Worm (Caenorhabditis elegans) whole organism, L3 larva: ENCODE results near the gene dex-1.

Experiments
- ama-1 ChIP-seq: fragments of 150-350 bp; optimal IDR thresholded peaks from 2 replicates; lab custom pipeline; 2018
- ceh-16 ChIP-seq: sonication (generic microtip); optimal IDR thresholded peaks from 2 replicates; lab custom pipeline; 2017; ENCODE audit warnings: missing biosample characterization, missing genetic modification characterization
- ceh-28 ChIP-seq: fragments of 150-350 bp; optimal IDR thresholded peaks from 2 replicates; lab custom pipeline; 2014; ENCODE audit warnings: missing biosample characterization, missing genetic modification reagents, missing genetic modification characterization
- ceh-82 ChIP-seq: fragments of 150-350 bp; optimal IDR thresholded peaks from 2 replicates; lab custom pipeline; 2014; ENCODE audit warnings: missing biosample characterization, missing genetic modification characterization
- daf-12 ChIP-seq: fragments of 150-350 bp; optimal IDR thresholded peaks from 2 replicates; lab custom pipeline; 2014; ENCODE audit warnings: missing biosample characterization, missing genetic modification reagents, missing genetic modification characterization
- elt-1 ChIP-seq: fragments of 150-350 bp; optimal IDR thresholded peaks from 2 replicates; lab custom pipeline; 2014; ENCODE audit warnings: missing biosample characterization, missing genetic modification characterization
- elt-2 ChIP-seq: sonication (generic microtip); optimal IDR thresholded peaks from 2 replicates; lab custom pipeline; 2016; ENCODE audit warnings: missing genetic modification reagents, mild to moderate bottlenecking, missing genetic modification characterization, missing compliant biosample characterization
- elt-3 ChIP-seq, 3 experiments: fragments of 150-350 bp in 1 of 3; sonication (generic microtip) in 2 of 3; optimal IDR thresholded peaks; 2 replicates in 2 of 3; 4 replicates in 1 of 3; lab custom pipeline; 2014 to 2017; ENCODE audit warnings: missing biosample characterization in 3 of 3, missing genetic modification characterization in 3 of 3
- fkh-2 ChIP-seq: fragments of 150-350 bp; optimal IDR thresholded peaks from 2 replicates; lab custom pipeline; 2014; ENCODE audit warnings: missing biosample characterization, missing genetic modification reagents, missing genetic modification characterization
- jun-1 ChIP-seq: fragments of 150-350 bp; optimal IDR thresholded peaks from 2 replicates; lab custom pipeline; 2014; ENCODE audit warnings: missing biosample characterization, missing genetic modification reagents, missing genetic modification characterization
- lin-15B ChIP-seq: fragments of 150-350 bp; optimal IDR thresholded peaks from 2 replicates; lab custom pipeline; 2014; ENCODE audit warnings: missing biosample characterization, missing genetic modification characterization
- lin-39 ChIP-seq: fragments of 150-350 bp; optimal IDR thresholded peaks from 2 replicates; lab custom pipeline; 2018; ENCODE audit warnings: missing biosample characterization, missing genetic modification reagents, missing genetic modification characterization
- lsy-12 ChIP-seq: sonication (generic microtip); optimal IDR thresholded peaks from 2 replicates; lab custom pipeline; 2016; ENCODE audit warnings: mild to moderate bottlenecking, missing genetic modification characterization, missing compliant biosample characterization
- mdl-1 ChIP-seq: fragments of 150-350 bp; optimal IDR thresholded peaks from 2 replicates; lab custom pipeline; 2014; ENCODE audit warnings: missing biosample characterization, missing genetic modification characterization
- mml-1 ChIP-seq: fragments of 150-350 bp; sonication (generic microtip); optimal IDR thresholded peaks from 3 replicates; lab custom pipeline; 2014; ENCODE audit warnings: missing biosample characterization, missing genetic modification characterization
- nfya-1 ChIP-seq: sonication (generic microtip); optimal IDR thresholded peaks from 2 replicates; lab custom pipeline; 2017; ENCODE audit warnings: missing genetic modification characterization, mild to moderate bottlenecking, missing compliant biosample characterization, antibody characterized with exemption, moderate library complexity; ENCODE audit not compliant: insufficient read depth
- nhr-23 ChIP-seq: fragments of 150-350 bp; optimal IDR thresholded peaks from 2 replicates; lab custom pipeline; 2014; ENCODE audit warnings: missing biosample characterization, missing genetic modification reagents, missing genetic modification characterization
- nhr-25 ChIP-seq: sonication (generic microtip); optimal IDR thresholded peaks from 2 replicates; lab custom pipeline; 2017; ENCODE audit warnings: missing biosample characterization, missing genetic modification characterization
- nhr-43 ChIP-seq: sonication (generic microtip); optimal IDR thresholded peaks from 2 replicates; lab custom pipeline; 2016; ENCODE audit warnings: mild to moderate bottlenecking, missing genetic modification characterization, missing compliant biosample characterization; ENCODE audit not compliant: poor library complexity, severe bottlenecking
- nhr-67 ChIP-seq: fragments of 150-350 bp; optimal IDR thresholded peaks from 2 replicates; lab custom pipeline; 2014; ENCODE audit warnings: missing biosample characterization, missing genetic modification characterization
- nhr-76 ChIP-seq: fragments of 150-350 bp; sonication (generic microtip); optimal IDR thresholded peaks from 5 replicates; lab custom pipeline; 2014; ENCODE audit warnings: missing biosample characterization, missing genetic modification characterization
- nhr-77 ChIP-seq: fragments of 150-350 bp; optimal IDR thresholded peaks from 2 replicates; lab custom pipeline; 2014; ENCODE audit warnings: missing biosample characterization, missing genetic modification characterization
- pqm-1 ChIP-seq: fragments of 150-350 bp; optimal IDR thresholded peaks from 2 replicates; lab custom pipeline; 2017; ENCODE audit warnings: missing biosample characterization, missing genetic modification characterization, inconsistent platforms
- sea-2 ChIP-seq: fragments of 150-350 bp; sonication (generic microtip); optimal IDR thresholded peaks from 4 replicates; lab custom pipeline; 2014; ENCODE audit warnings: missing biosample characterization, missing genetic modification reagents, missing genetic modification characterization
- tbx-2 ChIP-seq: sonication (generic microtip); optimal IDR thresholded peaks from 2 replicates; lab custom pipeline; 2016; ENCODE audit warnings: mild to moderate bottlenecking, missing genetic modification characterization, missing compliant biosample characterization
- unc-39 ChIP-seq: sonication (generic microtip); optimal IDR thresholded peaks from 4 replicates; lab custom pipeline; 2017; ENCODE audit warnings: missing biosample characterization, missing genetic modification characterization
- ztf-11 ChIP-seq: fragments of 150-350 bp; optimal IDR thresholded peaks from 2 replicates; lab custom pipeline; 2014; ENCODE audit warnings: missing biosample characterization, missing genetic modification characterization

dex-1 gene

DNA sequence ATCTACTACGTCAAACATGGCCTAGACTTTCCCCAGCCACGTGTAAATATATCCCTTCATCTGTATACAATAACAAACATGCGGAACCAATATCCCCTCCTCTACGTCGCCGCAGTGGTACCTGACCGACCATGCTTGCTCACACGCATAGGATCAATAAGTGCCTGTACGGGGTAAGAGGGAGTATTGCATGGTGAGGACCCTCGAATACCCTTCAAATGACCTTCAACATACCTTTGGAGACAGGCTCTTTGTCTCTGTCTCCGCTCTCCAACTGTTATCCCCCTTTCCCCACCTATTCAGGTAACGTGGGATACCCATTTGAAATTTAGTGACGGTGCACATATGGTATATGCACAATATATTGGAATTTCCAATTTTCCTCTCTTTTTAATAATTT, at the start of gene dex-1:
TSS of gene dex-1 (plus strand) at position 132 of the 400 bp plus-strand sequence.
- TF ChIP-seq nhr-67 (tag; lab: Kevin White, UChicago): no peak
- TF ChIP-seq daf-12 (tag; lab: Kevin White, UChicago): no peak
- no peak for TF ChIP-seq nhr-43 (tag; lab: Kevin White, UChicago)
- no peak for TF ChIP-seq elt-3 (tag; optimal IDR thresholded peaks at IDR 0.05; lab: Kevin White, UChicago)
- TF ChIP-seq ceh-82 (tag; lab: Kevin White, UChicago): no peak
- no peak for TF ChIP-seq lsy-12 (tag; lab: Kevin White, UChicago)
- TF ChIP-seq jun-1 (tag; lab: Kevin White, UChicago): no peak
- no peak for TF ChIP-seq mdl-1 (tag; lab: Kevin White, UChicago)
- no peak for TF ChIP-seq pqm-1 (tag; lab: Kevin White, UChicago)
- no peak for TF ChIP-seq nhr-77 (tag; lab: Kevin White, UChicago)
- no peak for TF ChIP-seq nhr-25 (tag; lab: Kevin White, UChicago)
- TF ChIP-seq lin-15B: no peak
- TF ChIP-seq lin-39 (tag; lab: Kevin White, UChicago): no peak

DNA sequence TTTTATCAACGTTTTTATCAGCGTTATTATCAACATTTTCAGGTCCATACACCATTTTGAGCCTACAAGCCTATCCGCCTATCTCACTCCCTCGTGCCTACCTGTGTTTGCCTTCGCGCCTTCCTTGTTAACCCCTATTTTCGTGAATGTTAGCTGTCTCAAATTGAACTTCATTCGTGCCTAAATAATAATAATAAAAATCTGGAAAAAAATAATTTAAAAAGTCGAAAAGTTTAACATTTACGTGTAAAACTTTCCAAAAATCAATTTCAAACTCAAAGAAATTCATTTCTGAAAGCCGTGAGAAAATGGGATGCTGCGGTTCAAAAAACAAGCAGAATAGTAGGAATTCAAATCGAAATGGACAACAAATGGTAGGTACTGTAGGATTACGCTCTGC, 47.9 kb upstream of the dex-1 start, which contains the start of gene R02F2.10:
TSS of gene R02F2.10 (plus strand) at position 301 of the 400 bp plus-strand sequence.
- TF ChIP-seq elt-2 (tag; lab: Kevin White, UChicago) (no peak), ama-1 (no peak), ceh-82 (tag; lab: Kevin White, UChicago) (no peak), sea-2 (no peak)

DNA sequence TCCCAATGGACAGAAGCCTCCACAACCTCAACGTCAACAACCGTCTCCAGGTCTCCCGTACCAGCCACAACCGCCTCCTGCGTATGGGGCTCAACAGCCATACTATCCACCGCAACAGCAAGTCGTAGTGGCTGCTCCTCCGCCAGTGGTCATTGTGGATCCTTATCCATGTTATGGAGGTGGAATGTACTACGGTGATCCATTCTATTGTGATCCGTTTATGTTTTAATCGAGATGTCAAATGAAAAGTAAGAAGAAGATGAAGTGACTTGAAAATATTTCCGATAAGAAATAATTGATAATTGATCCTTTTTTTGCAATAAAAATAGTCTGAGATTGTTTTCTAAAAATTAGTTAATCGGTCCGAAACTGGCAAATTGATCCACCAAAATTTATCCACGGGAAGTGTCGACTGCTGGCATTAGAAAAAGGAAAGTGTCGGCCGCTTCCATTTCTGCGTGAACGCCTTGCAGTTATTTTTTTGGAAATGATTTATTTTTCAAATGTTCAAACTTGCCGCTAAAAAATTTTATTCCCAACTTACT, 47.0 kb upstream of the dex-1 start, which contains the start of the genes R02F2.6 and R02F2.5:
TSS of gene R02F2.6 (minus strand) at position 101 of the 545 bp plus-strand sequence.
TSS of gene R02F2.5 (plus strand) at position 495 of the 545 bp plus-strand sequence.
- TF ChIP-seq nhr-76: no peak
- TF ChIP-seq unc-39 (tag; lab: Kevin White, UChicago): no peak
- no peak for TF ChIP-seq nhr-25 (tag; lab: Kevin White, UChicago)
- TF ChIP-seq nhr-23 (tag; lab: Kevin White, UChicago): no peak
- TF ChIP-seq elt-1: no peak
- TF ChIP-seq mml-1 (tag; lab: Kevin White, UChicago): no peak
- TF ChIP-seq jun-1 (tag; lab: Kevin White, UChicago): no peak
- no peak for TF ChIP-seq fkh-2 (tag; lab: Kevin White, UChicago)
- TF ChIP-seq ceh-16 (tag; lab: Kevin White, UChicago): no peak
- TF ChIP-seq ztf-11 (tag; lab: Kevin White, UChicago): no peak
- no peak for TF ChIP-seq tbx-2

DNA sequence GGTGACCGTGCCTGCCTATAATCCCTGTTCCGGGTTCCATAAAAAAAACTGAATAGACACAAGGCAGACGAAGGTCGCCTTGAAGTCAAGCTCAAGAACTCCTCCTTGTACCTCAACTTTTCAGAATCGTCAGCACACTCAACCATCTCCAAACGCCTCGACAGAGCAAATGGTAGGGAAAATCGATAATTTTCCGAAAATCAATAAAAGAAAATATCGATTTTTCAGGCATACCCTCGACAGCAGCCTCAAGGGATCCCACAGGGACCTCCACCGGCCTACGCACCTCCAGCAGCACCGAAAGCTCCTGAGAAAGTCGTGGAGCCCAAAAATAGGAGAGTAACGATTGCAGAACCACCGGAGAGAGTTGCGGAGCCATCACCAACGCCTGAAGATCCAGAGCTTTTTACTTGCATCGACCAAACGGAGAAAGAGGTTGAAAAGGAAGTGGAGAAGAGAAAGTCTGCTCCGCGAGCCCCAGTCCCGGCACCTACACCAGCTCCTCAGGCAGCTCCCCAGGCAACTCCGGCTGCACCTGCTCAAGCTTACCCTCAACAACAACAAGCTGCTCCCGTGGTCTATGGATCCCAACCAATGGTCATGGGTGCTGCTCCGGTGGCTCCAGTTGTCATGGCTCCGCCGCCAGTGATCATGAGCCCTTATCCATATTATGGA, 46.3 kb upstream of the dex-1 start:
- peak; percentile 51 for TF ChIP-seq ceh-28 (tag; lab: Kevin White, UChicago)
- no peak for TF ChIP-seq daf-12 (tag; lab: Kevin White, UChicago)
- TF ChIP-seq, all 47 proteins: peak for 1

DNA sequence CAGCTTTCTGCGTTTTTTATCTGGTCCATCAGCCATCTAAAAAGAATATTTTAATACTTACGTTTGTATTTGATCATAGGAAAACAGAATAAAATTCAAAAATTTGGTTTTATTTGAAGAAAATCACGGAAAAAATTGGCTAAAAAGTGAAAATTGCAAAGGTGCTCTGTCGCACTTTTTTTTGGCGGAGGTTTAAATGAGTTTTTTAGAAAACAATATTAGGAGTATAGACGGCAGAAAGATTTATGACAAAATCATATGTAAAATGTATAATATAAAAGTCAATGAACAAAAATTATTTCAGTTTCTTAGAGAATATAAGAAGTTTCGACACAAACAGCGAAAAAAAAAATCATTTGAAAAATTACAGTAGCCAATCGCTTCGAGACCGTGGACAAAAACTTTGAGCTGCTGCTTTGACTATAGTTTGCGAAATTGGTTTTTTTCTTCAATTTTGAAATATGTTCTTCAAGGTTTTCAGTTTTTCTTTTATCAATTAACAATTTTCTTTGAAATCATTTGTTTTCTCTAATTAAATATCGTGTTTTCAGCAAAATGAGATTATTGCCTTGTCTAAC, 42.1 kb upstream of the dex-1 start, which contains the start of the genes R02F2.7 and R02F2.4:
TSS of gene R02F2.7 (minus strand) at position 36 of the 578 bp plus-strand sequence.
TSS of gene R02F2.4 (plus strand) at position 552 of the 578 bp plus-strand sequence.
- TF ChIP-seq nhr-23 (tag; lab: Kevin White, UChicago) (peak; percentile 23), nfya-1 (tag; lab: Kevin White, UChicago) (peak; percentile 2), nhr-77 (tag; lab: Kevin White, UChicago) (no peak), lin-15B (peak; percentile 12)

DNA sequence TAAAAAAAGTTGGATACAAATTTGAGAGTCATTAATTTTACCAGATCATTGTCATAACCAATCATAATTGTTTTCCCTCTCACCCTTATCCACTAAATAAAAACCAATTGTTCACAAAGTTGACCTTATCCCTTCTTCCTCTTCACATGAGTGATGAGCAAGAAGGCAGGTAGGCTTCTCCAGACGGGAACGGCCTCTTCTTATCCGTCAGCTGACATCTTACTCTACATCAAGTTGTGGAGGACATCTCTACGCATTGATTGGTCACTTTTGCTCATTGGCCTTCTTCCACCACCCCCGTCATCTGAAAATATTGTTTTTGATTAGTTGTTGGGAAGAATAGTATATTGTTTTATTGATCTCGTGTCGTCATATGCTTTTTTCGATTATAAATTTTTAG, 39.6 kb upstream of the dex-1 start:
- TF ChIP-seq nfya-1 (tag; lab: Kevin White, UChicago) (peak; percentile 54), lin-15B (no peak)
